Worm (Caenorhabditis elegans) whole organism, L2 larva: ENCODE results near the gene B0403.5.

Experiments
- alr-1 ChIP-seq: fragments of 150-350 bp; optimal IDR thresholded peaks from 2 replicates; lab custom pipeline; 2014; ENCODE audit warnings: missing biosample characterization, missing genetic modification characterization
- lin-11 ChIP-seq: fragments of 150-350 bp; sonication (generic microtip); optimal IDR thresholded peaks from 2 replicates; lab custom pipeline; 2014; ENCODE audit warnings: missing biosample characterization, missing genetic modification characterization, inconsistent platforms, mixed read lengths
- mab-5 ChIP-seq: fragments of 150-350 bp; optimal IDR thresholded peaks from 2 replicates; lab custom pipeline; 2014; ENCODE audit warnings: missing biosample characterization, missing genetic modification characterization
- nhr-12 ChIP-seq: fragments of 150-350 bp; optimal IDR thresholded peaks from 2 replicates; lab custom pipeline; 2014; ENCODE audit warnings: missing biosample characterization, missing genetic modification characterization
- nhr-23 ChIP-seq: fragments of 150-350 bp; optimal IDR thresholded peaks from 2 replicates; lab custom pipeline; 2014; ENCODE audit warnings: missing biosample characterization, missing genetic modification reagents, missing genetic modification characterization
- nhr-237 ChIP-seq: fragments of 150-350 bp; optimal IDR thresholded peaks from 2 replicates; lab custom pipeline; 2014; ENCODE audit warnings: missing biosample characterization, missing genetic modification characterization
- nhr-25 ChIP-seq: fragments of 150-350 bp; sonication (generic microtip); optimal IDR thresholded peaks from 3 replicates; lab custom pipeline; 2014; ENCODE audit warnings: missing biosample characterization, missing genetic modification characterization
- skn-1 ChIP-seq: sonication (generic microtip); optimal IDR thresholded peaks from 2 replicates; lab custom pipeline; 2017; ENCODE audit warnings: missing biosample characterization, missing genetic modification characterization
- unc-39 ChIP-seq: fragments of 150-350 bp; optimal IDR thresholded peaks from 2 replicates; lab custom pipeline; 2014; ENCODE audit warnings: missing biosample characterization, missing genetic modification characterization
- ztf-11 ChIP-seq: sonication (generic microtip); optimal IDR thresholded peaks from 2 replicates; lab custom pipeline; 2017; ENCODE audit warnings: missing biosample characterization, missing genetic modification characterization

ce11 chrX:7096349-7096748, 38.8 kb downstream of the B0403.5 start, which contains the start of gene C36B7.5:
- TF ChIP-seq nhr-23 (tag; lab: Kevin White, UChicago) (no peak), unc-39 (no peak), nhr-237 (tag; lab: Kevin White, UChicago) (no peak), ztf-11 (tag; lab: Kevin White, UChicago) (no peak), nhr-25 (tag; lab: Kevin White, UChicago) (no peak), lin-11 (tag; lab: Kevin White, UChicago) (no peak), mab-5 (tag; lab: Kevin White, UChicago) (no peak), alr-1 (tag; lab: Kevin White, UChicago) (no peak), nhr-12 (tag; lab: Kevin White, UChicago) (no peak), skn-1 (tag; lab: Kevin White, UChicago) (no peak)
